Worm (Caenorhabditis elegans) whole organism, midembryonic: Measurements from ENCODE around the gene irg-6.

ENCODE experiments used
- T22C8.4 ChIP-seq: fragments of 200-800 bp; sonication (Bioruptor generic); IDR thresholded peaks from 2 replicates; pipeline ENCODE4 v1.3.6; 2022; ENCODE audit warnings: missing genetic modification characterization, missing compliant biosample characterization
- cog-1 ChIP-seq: sonication (generic microtip); optimal IDR thresholded peaks from 2 replicates; lab custom pipeline; 2016; ENCODE audit warnings: missing genetic modification characterization, missing compliant biosample characterization
- flt-1 ChIP-seq: fragments of 200-800 bp; sonication (Bioruptor generic); IDR thresholded peaks from 2 replicates; pipeline ENCODE4 v1.3.6; 2022; ENCODE audit warnings: missing genetic modification characterization, missing compliant biosample characterization
- klf-2 ChIP-seq: fragments of 200-800 bp; sonication (Bioruptor generic); conservative IDR thresholded peaks from 2 replicates; pipeline ENCODE4 v1.3.6; 2022; ENCODE audit warnings: missing genetic modification reagents, missing genetic modification characterization, missing compliant biosample characterization
- ref-1 ChIP-seq: fragments of 200-800 bp; sonication (Bioruptor generic); conservative IDR thresholded peaks from 2 replicates; pipeline ENCODE4 v1.3.6; 2022; ENCODE audit warnings: missing genetic modification reagents, missing genetic modification characterization, missing compliant biosample characterization
- tab-1 ChIP-seq: fragments of 200-800 bp; sonication (Bioruptor generic); IDR thresholded peaks from 2 replicates; pipeline ENCODE4 v1.3.6; 2022; ENCODE audit warnings: missing genetic modification characterization, missing compliant biosample characterization
- ztf-23 ChIP-seq: fragments of 200-800 bp; sonication (Bioruptor generic); IDR thresholded peaks from 2 replicates; pipeline ENCODE4 v1.3.6; 2022; ENCODE audit warnings: missing genetic modification reagents, missing genetic modification characterization, missing compliant biosample characterization
- ztf-29 ChIP-seq: fragments of 200-800 bp; sonication (Bioruptor generic); IDR thresholded peaks from 2 replicates; pipeline ENCODE4 v1.3.6; 2022; ENCODE audit warnings: missing genetic modification reagents, missing genetic modification characterization, missing compliant biosample characterization

DNA sequence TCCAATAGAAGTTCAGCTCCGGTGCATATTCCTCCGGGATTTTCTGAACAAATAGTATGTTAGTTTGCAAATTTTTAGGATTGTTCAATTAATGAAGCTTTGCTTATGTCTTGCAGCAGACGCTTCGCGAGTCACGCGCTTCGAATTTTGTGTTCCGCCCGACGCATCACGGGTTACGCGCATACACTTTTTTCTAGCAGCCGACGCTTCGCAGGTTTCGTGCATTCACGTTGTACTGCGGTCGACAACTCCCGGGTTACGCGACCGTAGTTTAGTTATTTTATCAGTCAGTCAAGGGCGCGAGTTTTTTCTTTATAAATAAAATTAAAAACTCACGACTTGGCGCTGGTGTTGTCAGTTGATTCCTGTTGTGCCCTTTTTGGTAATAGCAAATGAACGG, 45.0 kb downstream of the irg-6 start:
- TF ChIP-seq ztf-29 (GFP tag; lab: Robert Waterston, UW) (no peak), klf-2 (GFP tag; lab: Robert Waterston, UW) (no peak), flt-1 (GFP tag; lab: Robert Waterston, UW) (no peak), ztf-23 (GFP tag; lab: Robert Waterston, UW) (no peak), T22C8.4 (GFP tag; lab: Robert Waterston, UW) (no peak), tab-1 (no peak), ref-1 (no peak), cog-1 (tag; lab: Kevin White, UChicago) (no peak)
